Fruit fly (Drosophila melanogaster) whole organism, embryonic: ENCODE results near the gene stet.

Source experiments
- B-H1 ChIP-seq: fragments of 200-800 bp; sonication (Bioruptor generic); IDR thresholded peaks from 3 replicates; pipeline ENCODE4 v1.3.6; 2022; ENCODE audit warnings: missing biosample characterization, missing genetic modification characterization
- CG10462 ChIP-seq: fragments of 200-800 bp; sonication (Bioruptor generic); optimal IDR thresholded peaks from 2 replicates; lab custom pipeline; 2016; ENCODE audit warnings: missing biosample characterization, missing genetic modification characterization
- CG10565 ChIP-seq: fragments of 200-800 bp; sonication (Bioruptor generic); optimal IDR thresholded peaks from 3 replicates; lab custom pipeline; 2016; ENCODE audit warnings: missing biosample characterization, mild to moderate bottlenecking, missing genetic modification characterization
- CG11247 ChIP-seq: fragments of 200-800 bp; sonication (Bioruptor generic); IDR thresholded peaks from 2 replicates; pipeline ENCODE4 v1.3.6; 2022; ENCODE audit warnings: missing biosample characterization, missing genetic modification characterization
- CG11695 ChIP-seq: fragments of 200-800 bp; sonication (Bioruptor generic); IDR thresholded peaks from 3 replicates; pipeline ENCODE4 v1.3.6; 2022; ENCODE audit warnings: missing biosample characterization, missing genetic modification characterization
- CG1233 ChIP-seq: fragments of 200-800 bp; sonication (Bioruptor generic); optimal IDR thresholded peaks from 4 replicates; lab custom pipeline; 2018; ENCODE audit warnings: missing biosample characterization, mild to moderate bottlenecking, missing genetic modification characterization
- CG13123 ChIP-seq: fragments of 200-800 bp; sonication (Bioruptor generic); optimal IDR thresholded peaks from 2 replicates; lab custom pipeline; 2016; ENCODE audit warnings: missing biosample characterization, missing genetic modification characterization
- CG14860 ChIP-seq: fragments of 200-800 bp; sonication (Bioruptor generic); IDR thresholded peaks from 3 replicates; pipeline ENCODE4 v1.3.6; 2022; ENCODE audit warnings: missing biosample characterization, missing genetic modification characterization; ENCODE audit not compliant: partially characterized antibody
- CG15073 ChIP-seq: fragments of 200-800 bp; sonication (Bioruptor generic); optimal IDR thresholded peaks from 2 replicates; lab custom pipeline; 2016; ENCODE audit warnings: missing biosample characterization, missing genetic modification characterization
- CG15269 ChIP-seq: fragments of 200-800 bp; sonication (Bioruptor generic); optimal IDR thresholded peaks from 2 replicates; lab custom pipeline; 2018; ENCODE audit warnings: missing biosample characterization, mild to moderate bottlenecking, missing genetic modification characterization, moderate library complexity
- CG1529 ChIP-seq: fragments of 200-800 bp; sonication (Bioruptor generic); optimal IDR thresholded peaks from 3 replicates; lab custom pipeline; 2018; ENCODE audit warnings: missing biosample characterization, missing genetic modification characterization
- CG17568 ChIP-seq: fragments of 200-800 bp; sonication (Bioruptor generic); optimal IDR thresholded peaks from 2 replicates; lab custom pipeline; 2018; ENCODE audit warnings: missing biosample characterization, mild to moderate bottlenecking, missing genetic modification characterization, moderate library complexity
- CG18011 ChIP-seq: fragments of 200-800 bp; sonication (Bioruptor generic); optimal IDR thresholded peaks from 2 replicates; lab custom pipeline; 2017; ENCODE audit warnings: missing biosample characterization, missing genetic modification characterization, mild to moderate bottlenecking, moderate library complexity, missing genotype
- CG30403 ChIP-seq: fragments of 200-800 bp; sonication (Bioruptor generic); optimal IDR thresholded peaks from 3 replicates; lab custom pipeline; 2016; ENCODE audit warnings: missing biosample characterization, missing genetic modification characterization
- CG4282 ChIP-seq: fragments of 200-800 bp; sonication (Bioruptor generic); optimal IDR thresholded peaks from 2 replicates; lab custom pipeline; 2016; ENCODE audit warnings: missing biosample characterization, missing genetic modification characterization
- CG6175 ChIP-seq: fragments of 200-800 bp; sonication (Bioruptor generic); IDR thresholded peaks from 3 replicates; pipeline ENCODE4 v1.3.6; 2022; ENCODE audit warnings: missing biosample characterization, missing genetic modification characterization
- CG7963 ChIP-seq: fragments of 200-800 bp; sonication (Bioruptor generic); IDR thresholded peaks from 3 replicates; pipeline ENCODE4 v1.3.6; 2022; ENCODE audit warnings: missing biosample characterization, missing genetic modification characterization; ENCODE audit not compliant: partially characterized antibody
- CG7987 ChIP-seq: fragments of 200-800 bp; sonication (Bioruptor generic); optimal IDR thresholded peaks from 2 replicates; lab custom pipeline; 2018; ENCODE audit warnings: missing biosample characterization, mild to moderate bottlenecking, missing genetic modification characterization, moderate library complexity
- CTCF ChIP-seq: fragments of 200-800 bp; sonication (Bioruptor generic); optimal IDR thresholded peaks from 2 replicates; lab custom pipeline; 2017; ENCODE audit warnings: missing biosample characterization, mild to moderate bottlenecking, missing genetic modification characterization, moderate library complexity
- CrebB ChIP-seq: fragments of 200-800 bp; sonication (Bioruptor generic); optimal IDR thresholded peaks from 3 replicates; lab custom pipeline; 2018; ENCODE audit warnings: missing biosample characterization, mild to moderate bottlenecking, missing genetic modification characterization
- D19B ChIP-seq: fragments of 200-800 bp; sonication (Bioruptor generic); optimal IDR thresholded peaks from 2 replicates; lab custom pipeline; 2017; ENCODE audit warnings: missing biosample characterization, mild to moderate bottlenecking, missing genetic modification characterization
- Dbx ChIP-seq: fragments of 200-800 bp; sonication (Bioruptor generic); IDR thresholded peaks from 3 replicates; pipeline ENCODE4 v1.3.6; 2022; ENCODE audit warnings: missing biosample characterization, missing genetic modification characterization
- Dp ChIP-seq: fragments of 200-800 bp; sonication (Bioruptor generic); optimal IDR thresholded peaks from 2 replicates; lab custom pipeline; 2018; ENCODE audit warnings: missing biosample characterization, mild to moderate bottlenecking, missing genetic modification characterization, moderate library complexity
- Elba2 ChIP-seq: fragments of 200-800 bp; sonication (Bioruptor generic); optimal IDR thresholded peaks from 3 replicates; lab custom pipeline; 2016; ENCODE audit warnings: missing biosample characterization, missing genetic modification characterization
- Hey ChIP-seq: fragments of 200-800 bp; sonication (Bioruptor generic); optimal IDR thresholded peaks from 3 replicates; lab custom pipeline; 2018; ENCODE audit warnings: missing biosample characterization, mild to moderate bottlenecking, missing genetic modification characterization
- MESR4 ChIP-seq: fragments of 200-800 bp; sonication (Bioruptor generic); optimal IDR thresholded peaks from 2 replicates; lab custom pipeline; 2018; ENCODE audit warnings: missing biosample characterization, mild to moderate bottlenecking, missing genetic modification characterization, moderate library complexity
- Rfx ChIP-seq: fragments of 200-800 bp; sonication (Bioruptor generic); IDR thresholded peaks from 2 replicates; pipeline ENCODE4 v1.3.6; 2022; ENCODE audit warnings: missing biosample characterization, missing genetic modification characterization
- Scr ChIP-seq: fragments of 200-800 bp; sonication (Bioruptor generic); IDR thresholded peaks from 2 replicates; pipeline ENCODE4 v1.3.6; 2022; ENCODE audit warnings: missing biosample characterization, missing genetic modification characterization; ENCODE audit not compliant: partially characterized antibody
- Trl ChIP-seq, 3 experiments: fragments of >200 bp in 2 of 3; fragments of 200-800 bp in 1 of 3; sonication (Bioruptor generic) in 1 of 3; optimal IDR thresholded peaks; 2 replicates in 1 of 3; 3 replicates in 2 of 3; lab custom pipeline; 2016 to 2017; ENCODE audit warnings: missing biosample characterization in 1 of 3, missing genetic modification characterization in 1 of 3
- chif ChIP-seq, 2 experiments: fragments of 200-800 bp; sonication (Bioruptor generic); optimal IDR thresholded peaks; 3 replicates each; lab custom pipeline; 2016; ENCODE audit warnings: missing biosample characterization in 2 of 2, missing genetic modification characterization in 2 of 2
- ci ChIP-seq: fragments of 200-800 bp; sonication (Bioruptor generic); IDR thresholded peaks from 3 replicates; pipeline ENCODE4 v1.3.6; 2022; ENCODE audit warnings: missing biosample characterization, missing genetic modification characterization
- gro ChIP-seq: fragments of 200-800 bp; sonication (Bioruptor generic); optimal IDR thresholded peaks from 2 replicates; lab custom pipeline; 2016; ENCODE audit warnings: missing biosample characterization, missing genetic modification characterization
- gsb ChIP-seq: fragments of 200-800 bp; sonication (Bioruptor generic); IDR thresholded peaks from 2 replicates; pipeline ENCODE4 v1.3.6; 2022; ENCODE audit warnings: missing biosample characterization, missing genetic modification characterization
- kay ChIP-seq: fragments of 200-800 bp; sonication (Bioruptor generic); optimal IDR thresholded peaks from 2 replicates; lab custom pipeline; 2016; ENCODE audit warnings: missing biosample characterization, missing genetic modification characterization
- mirr ChIP-seq: fragments of 200-800 bp; sonication (Bioruptor generic); optimal IDR thresholded peaks from 3 replicates; lab custom pipeline; 2018; ENCODE audit warnings: missing biosample characterization, mild to moderate bottlenecking, missing genetic modification characterization
- nmo ChIP-seq: fragments of 200-800 bp; sonication (Bioruptor generic); optimal IDR thresholded peaks from 2 replicates; lab custom pipeline; 2018; ENCODE audit warnings: missing biosample characterization, mild to moderate bottlenecking, missing genetic modification characterization, moderate library complexity
- pho ChIP-seq: fragments of 200-800 bp; sonication (Bioruptor generic); optimal IDR thresholded peaks from 2 replicates; lab custom pipeline; 2016; ENCODE audit warnings: missing biosample characterization, missing genetic modification characterization
- prd ChIP-seq, 3 experiments: fragments of >200 bp in 2 of 3; fragments of 200-800 bp in 1 of 3; sonication (Bioruptor generic) in 1 of 3; optimal IDR thresholded peaks in 2 of 3; IDR thresholded peaks in 1 of 3; 2 replicates in 2 of 3; 3 replicates in 1 of 3; pipeline versions ENCODE4 v1.3.6 to Lab custom; 2017 to 2022; ENCODE audit warnings: missing biosample characterization in 1 of 3, missing genetic modification characterization in 1 of 3
- psq ChIP-seq: fragments of 200-800 bp; sonication (Bioruptor generic); optimal IDR thresholded peaks from 2 replicates; lab custom pipeline; 2017; ENCODE audit warnings: missing biosample characterization, missing genetic modification characterization
- ranshi ChIP-seq: fragments of 200-800 bp; sonication (Bioruptor generic); IDR thresholded peaks from 2 replicates; pipeline ENCODE4 v1.3.6; 2022; ENCODE audit warnings: missing biosample characterization, missing genetic modification characterization
- salm ChIP-seq: fragments of 200-800 bp; sonication (Bioruptor generic); optimal IDR thresholded peaks from 2 replicates; lab custom pipeline; 2018; ENCODE audit warnings: missing biosample characterization, mild to moderate bottlenecking, missing genetic modification characterization
- slp2 ChIP-seq: fragments of 200-800 bp; sonication (Bioruptor generic); optimal IDR thresholded peaks from 2 replicates; lab custom pipeline; 2016; ENCODE audit warnings: missing biosample characterization, missing genetic modification characterization
- ssp ChIP-seq: fragments of 200-800 bp; sonication (Bioruptor generic); IDR thresholded peaks from 2 replicates; pipeline ENCODE4 v1.3.6; 2022; ENCODE audit warnings: missing biosample characterization, missing genetic modification characterization
- tgo ChIP-seq: fragments of 200-800 bp; sonication (Bioruptor generic); IDR thresholded peaks from 3 replicates; pipeline ENCODE4 v1.3.6; 2022; ENCODE audit warnings: missing biosample characterization, missing genetic modification characterization
- tio ChIP-seq: fragments of 200-800 bp; sonication (Bioruptor generic); optimal IDR thresholded peaks from 2 replicates; lab custom pipeline; 2017; ENCODE audit warnings: missing biosample characterization, missing genetic modification characterization, inconsistent platforms
- tll ChIP-seq, 2 experiments: fragments of 200-800 bp in 1 of 2; fragments of >200 bp in 1 of 2; sonication (Bioruptor generic) in 1 of 2; optimal IDR thresholded peaks; 2 replicates each; lab custom pipeline; 2017 to 2019; ENCODE audit warnings: missing biosample characterization in 2 of 2, missing genetic modification characterization in 2 of 2, mild to moderate bottlenecking in 1 of 2, moderate library complexity in 1 of 2
- tna ChIP-seq: fragments of 200-800 bp; sonication (Bioruptor generic); IDR thresholded peaks from 2 replicates; pipeline ENCODE4 v1.3.6; 2022; ENCODE audit warnings: missing biosample characterization, missing genetic modification characterization; ENCODE audit not compliant: partially characterized antibody
- trem ChIP-seq: fragments of 200-800 bp; optimal IDR thresholded peaks from 3 replicates; lab custom pipeline; 2019; ENCODE audit warnings: missing biosample characterization, mild to moderate bottlenecking, missing genetic modification characterization, moderate library complexity
- zen ChIP-seq: fragments of 200-800 bp; sonication (Bioruptor generic); optimal IDR thresholded peaks from 3 replicates; lab custom pipeline; 2018; ENCODE audit warnings: missing biosample characterization, mild to moderate bottlenecking, missing genetic modification characterization, moderate library complexity

Gene stet

dm6 chr3L:1533699-1534431, 44.5 kb upstream of the stet start, which contains the start of gene Iml1 (continued):
- no peak for TF ChIP-seq gro
- peak; percentile 37 for TF ChIP-seq ssp
- TF ChIP-seq CG10462 (GFP tag; lab: Kevin White, UChicago), result no peak
- TF ChIP-seq CG6175 (GFP tag; lab: Robert Waterston, UW), result no peak
- TF ChIP-seq CG18011, result no peak
- TF ChIP-seq CG17568 (GFP tag; lab: Kevin White, UChicago), result no peak
- no peak; the same call in 2 of the 3 replicates for TF ChIP-seq B-H1 (GFP tag; lab: Robert Waterston, UW)
- no peak for TF ChIP-seq CG30403 (GFP tag; lab: Kevin White, UChicago)
- TF ChIP-seq gsb (GFP tag; lab: Robert Waterston, UW), result no peak
- TF ChIP-seq Trl (optimal IDR thresholded peaks at IDR 0.05; lab: Kevin White, UChicago), result no peak
- TF ChIP-seq Trl (GFP tag; optimal IDR thresholded peaks at IDR 0.05; lab: Kevin White, UChicago), result peak; percentile 32
- peak; percentile 45 for TF ChIP-seq zen
- no peak for TF ChIP-seq CTCF
- no peak for TF ChIP-seq CG15073 (GFP tag; lab: Kevin White, UChicago)
- TF ChIP-seq ranshi (GFP tag; lab: Robert Waterston, UW), result 0 out of 2 replicates have a peak, but pooled peaks have one; percentile 15
- no peak for TF ChIP-seq CG1233
- no peak for TF ChIP-seq CG11695
- no peak for TF ChIP-seq Hey (tag; lab: Kevin White, UChicago)
- TF ChIP-seq CG15269 (tag; lab: Kevin White, UChicago), result no peak
- peak; percentile 47; the same call in 2 of the 3 replicates for TF ChIP-seq tgo (GFP tag; lab: Robert Waterston, UW)
- TF ChIP-seq CG14860 (GFP tag; lab: Robert Waterston, UW), result no peak
- TF ChIP-seq nmo (GFP tag; lab: Kevin White, UChicago), result peak; percentile 71
- peak; percentile 80 for TF ChIP-seq Rfx (GFP tag; lab: Robert Waterston, UW)
- TF ChIP-seq chif (GFP tag; optimal IDR thresholded peaks at IDR 0.05; lab: Kevin White, UChicago), result no peak
- no peak for TF ChIP-seq CG10565 (GFP tag; lab: Kevin White, UChicago)
- TF ChIP-seq salm (tag; lab: Kevin White, UChicago), result no peak
- no peak for TF ChIP-seq Dp (GFP tag; lab: Kevin White, UChicago)
- no peak for TF ChIP-seq pho (GFP tag; lab: Kevin White, UChicago)
- peak; percentile 34 for TF ChIP-seq trem (tag; lab: Kevin White, UChicago)
- no peak for TF ChIP-seq CG4282 (GFP tag; lab: Kevin White, UChicago)
- TF ChIP-seq Scr, result no peak
- TF ChIP-seq kay, result no peak
- TF ChIP-seq CG7963 (GFP tag; lab: Robert Waterston, UW), result no peak
- TF ChIP-seq psq, result peak; percentile 79
- no peak for TF ChIP-seq Dbx (GFP tag; lab: Robert Waterston, UW)
- no peak for TF ChIP-seq Elba2 (GFP tag; lab: Kevin White, UChicago)
- no peak for TF ChIP-seq mirr (GFP tag; lab: Kevin White, UChicago)
- no peak for TF ChIP-seq slp2 (GFP tag; lab: Kevin White, UChicago)
- no peak for TF ChIP-seq CG13123 (GFP tag; lab: Kevin White, UChicago)
- TF ChIP-seq CG7987 (GFP tag; lab: Kevin White, UChicago), result no peak
- no peak for TF ChIP-seq tio (GFP tag; lab: Kevin White, UChicago)
- TF ChIP-seq D19B (GFP tag; lab: Kevin White, UChicago), result no peak
- no peak for TF ChIP-seq CrebB
- TF ChIP-seq ci, result no peak
- TF ChIP-seq MESR4 (GFP tag; lab: Kevin White, UChicago), result peak; percentile 40
- TF ChIP-seq tna (GFP tag; lab: Robert Waterston, UW), result no peak
- no peak for TF ChIP-seq CG1529
- no peak for TF ChIP-seq prd (optimal IDR thresholded peaks at IDR 0.05; lab: Kevin White, UChicago)
- TF ChIP-seq prd (GFP tag; IDR thresholded peaks at IDR 0.05; lab: Robert Waterston, UW), result peak; percentile 78
- TF ChIP-seq CG11247, result peak; percentile 50
- TF ChIP-seq tll (GFP tag; optimal IDR thresholded peaks at IDR 0.05; lab: Kevin White, UChicago), result no peak
